Fruit fly (Drosophila melanogaster) whole organism, embryonic: ENCODE measurements around the gene uif.

Experiments
- Aef1 ChIP-seq: fragments of 200-800 bp; sonication (Bioruptor generic); IDR thresholded peaks from 3 replicates; pipeline ENCODE4 v1.3.6; 2022; ENCODE audit warnings: missing biosample characterization, missing genetic modification characterization
- Antp ChIP-seq: fragments of 200-800 bp; sonication (Bioruptor generic); optimal IDR thresholded peaks from 3 replicates; lab custom pipeline; 2016; ENCODE audit warnings: missing biosample characterization, missing genetic modification characterization
- CG10321 ChIP-seq: fragments of 200-800 bp; sonication (Bioruptor generic); IDR thresholded peaks from 2 replicates; pipeline ENCODE4 v1.3.6; 2022; ENCODE audit warnings: missing biosample characterization, missing genetic modification characterization
- CG10654 ChIP-seq: fragments of 200-800 bp; sonication (Bioruptor generic); optimal IDR thresholded peaks from 2 replicates; lab custom pipeline; 2016; ENCODE audit warnings: missing biosample characterization, missing genetic modification characterization
- CG11560 ChIP-seq: fragments of 200-800 bp; sonication (Bioruptor generic); IDR thresholded peaks from 3 replicates; pipeline ENCODE4 v1.3.6; 2022; ENCODE audit warnings: missing biosample characterization, missing genetic modification characterization
- CG13296 ChIP-seq: fragments of 200-800 bp; sonication (Bioruptor generic); optimal IDR thresholded peaks from 3 replicates; lab custom pipeline; 2018; ENCODE audit warnings: missing biosample characterization, mild to moderate bottlenecking, missing genetic modification characterization
- CG13424 ChIP-seq: fragments of 200-800 bp; sonication (Bioruptor generic); optimal IDR thresholded peaks from 2 replicates; lab custom pipeline; 2019; ENCODE audit warnings: missing biosample characterization, mild to moderate bottlenecking, missing genetic modification characterization, moderate library complexity
- CG14050 ChIP-seq: fragments of 200-800 bp; sonication (Bioruptor generic); IDR thresholded peaks from 3 replicates; pipeline ENCODE4 v1.3.6; 2022; ENCODE audit warnings: missing biosample characterization, missing genetic modification characterization
- CG17361 ChIP-seq: fragments of 200-800 bp; sonication (Bioruptor generic); IDR thresholded peaks from 3 replicates; pipeline ENCODE4 v1.3.6; 2022; ENCODE audit warnings: missing biosample characterization, missing genetic modification characterization
- CG18599 ChIP-seq: fragments of 200-800 bp; sonication (Bioruptor generic); optimal IDR thresholded peaks from 3 replicates; lab custom pipeline; 2017; ENCODE audit warnings: missing biosample characterization, missing genetic modification characterization, mild to moderate bottlenecking, moderate library complexity, missing genetic modification reagents
- CG2678 ChIP-seq: fragments of 200-800 bp; sonication (Bioruptor generic); optimal IDR thresholded peaks from 3 replicates; lab custom pipeline; 2019; ENCODE audit warnings: missing biosample characterization, mild to moderate bottlenecking, missing genetic modification characterization, moderate library complexity
- CG32767 ChIP-seq: fragments of 200-800 bp; sonication (Bioruptor generic); IDR thresholded peaks from 2 replicates; pipeline ENCODE4 v1.3.6; 2022; ENCODE audit warnings: missing biosample characterization, missing genetic modification characterization
- CG32772 ChIP-seq: fragments of 200-800 bp; sonication (Bioruptor generic); IDR thresholded peaks from 2 replicates; pipeline ENCODE4 v1.3.6; 2022; ENCODE audit warnings: missing biosample characterization, missing genetic modification characterization
- CG34422 ChIP-seq: fragments of 200-800 bp; sonication (Bioruptor generic); IDR thresholded peaks from 3 replicates; pipeline ENCODE4 v1.3.6; 2022; ENCODE audit warnings: missing biosample characterization, missing genetic modification characterization
- CG3726 ChIP-seq: fragments of 200-800 bp; sonication (Bioruptor generic); IDR thresholded peaks from 3 replicates; pipeline ENCODE4, ENCODE4 v1.3.6; 2022; ENCODE audit warnings: missing biosample characterization, missing genetic modification characterization
- CG6854 ChIP-seq: fragments of 200-800 bp; sonication (Bioruptor generic); optimal IDR thresholded peaks from 3 replicates; lab custom pipeline; 2017; ENCODE audit warnings: missing biosample characterization, mild to moderate bottlenecking, missing genetic modification characterization
- CG7271 ChIP-seq: fragments of 200-800 bp; sonication (Bioruptor generic); optimal IDR thresholded peaks from 2 replicates; lab custom pipeline; 2018; ENCODE audit warnings: missing biosample characterization, mild to moderate bottlenecking, missing genetic modification characterization, moderate library complexity
- CG8765 ChIP-seq: fragments of 200-800 bp; sonication (Bioruptor generic); IDR thresholded peaks from 2 replicates; pipeline ENCODE4 v1.3.6; 2022; ENCODE audit warnings: missing biosample characterization, missing genetic modification characterization
- CrebB ChIP-seq: fragments of 200-800 bp; sonication (Bioruptor generic); optimal IDR thresholded peaks from 3 replicates; lab custom pipeline; 2018; ENCODE audit warnings: missing biosample characterization, mild to moderate bottlenecking, missing genetic modification characterization
- Dek ChIP-seq: fragments of 200-800 bp; sonication (Bioruptor generic); optimal IDR thresholded peaks from 3 replicates; lab custom pipeline; 2019; ENCODE audit warnings: missing biosample characterization, mild to moderate bottlenecking, missing genetic modification characterization, moderate library complexity
- Doc2 ChIP-seq: fragments of 200-800 bp; sonication (Bioruptor generic); IDR thresholded peaks from 2 replicates; pipeline ENCODE4 v1.3.6; 2022; ENCODE audit warnings: missing biosample characterization, missing genetic modification characterization
- Dp ChIP-seq: fragments of 200-800 bp; sonication (Bioruptor generic); optimal IDR thresholded peaks from 2 replicates; lab custom pipeline; 2018; ENCODE audit warnings: missing biosample characterization, mild to moderate bottlenecking, missing genetic modification characterization, moderate library complexity
- Fer1 ChIP-seq: fragments of 200-800 bp; sonication (Bioruptor generic); optimal IDR thresholded peaks from 2 replicates; lab custom pipeline; 2017; ENCODE audit warnings: missing biosample characterization, mild to moderate bottlenecking, missing genetic modification characterization
- Fer3 ChIP-seq: fragments of 200-800 bp; sonication (Bioruptor generic); optimal IDR thresholded peaks from 2 replicates; lab custom pipeline; 2018; ENCODE audit warnings: missing biosample characterization, mild to moderate bottlenecking, missing genetic modification characterization, moderate library complexity
- GATAe ChIP-seq: fragments of 200-800 bp; sonication (Bioruptor generic); conservative IDR thresholded peaks from 2 replicates; pipeline ENCODE4 v1.3.6; 2022; ENCODE audit warnings: missing biosample characterization, missing genetic modification characterization
- Gsc ChIP-seq: fragments of 200-800 bp; sonication (Bioruptor generic); IDR thresholded peaks from 2 replicates; pipeline ENCODE4 v1.3.6; 2022; ENCODE audit warnings: missing biosample characterization, missing genetic modification characterization
- H2.0 ChIP-seq: fragments of 200-800 bp; sonication (Bioruptor generic); IDR thresholded peaks from 2 replicates; pipeline ENCODE4 v1.3.6; 2022; ENCODE audit warnings: missing biosample characterization, missing genetic modification characterization
- HLH4C ChIP-seq: fragments of 200-800 bp; sonication (Bioruptor generic); IDR thresholded peaks from 3 replicates; pipeline ENCODE4 v1.3.6; 2022; ENCODE audit warnings: missing biosample characterization, missing genetic modification characterization; ENCODE audit not compliant: partially characterized antibody
- HLHmδ ChIP-seq: fragments of 200-800 bp; sonication (Bioruptor generic); optimal IDR thresholded peaks from 2 replicates; lab custom pipeline; 2018; ENCODE audit warnings: missing biosample characterization, mild to moderate bottlenecking, missing genetic modification characterization, moderate library complexity
- Nf-YC ChIP-seq: fragments of 200-800 bp; optimal IDR thresholded peaks from 3 replicates; lab custom pipeline; 2019; ENCODE audit warnings: missing biosample characterization, mild to moderate bottlenecking, missing genetic modification characterization, moderate library complexity
- Poxn ChIP-seq: fragments of 200-800 bp; sonication (Bioruptor generic); IDR thresholded peaks from 2 replicates; pipeline ENCODE4 v1.3.6; 2022; ENCODE audit warnings: missing biosample characterization, missing genetic modification characterization
- Spps ChIP-seq: fragments of 200-800 bp; sonication (Bioruptor generic); optimal IDR thresholded peaks from 2 replicates; lab custom pipeline; 2018; ENCODE audit warnings: missing biosample characterization, mild to moderate bottlenecking, missing genetic modification characterization
- bsh ChIP-seq, 2 experiments: fragments of 200-800 bp; sonication (Bioruptor generic); optimal IDR thresholded peaks; 2 replicates each; lab custom pipeline; 2017 to 2018; ENCODE audit warnings: mild to moderate bottlenecking in 2 of 2, missing biosample characterization in 2 of 2, missing genetic modification characterization in 2 of 2, moderate library complexity in 1 of 2
- cwo ChIP-seq: fragments of 200-800 bp; sonication (Bioruptor generic); optimal IDR thresholded peaks from 3 replicates; lab custom pipeline; 2017; ENCODE audit warnings: missing biosample characterization, missing genetic modification characterization, mild to moderate bottlenecking, moderate library complexity, missing genetic modification reagents
- disco-r ChIP-seq: fragments of 200-800 bp; sonication (Bioruptor generic); optimal IDR thresholded peaks from 2 replicates; lab custom pipeline; 2016; ENCODE audit warnings: missing biosample characterization, missing genetic modification characterization
- emc ChIP-seq: fragments of 200-800 bp; sonication (Bioruptor generic); optimal IDR thresholded peaks from 2 replicates; lab custom pipeline; 2016; ENCODE audit warnings: missing biosample characterization, missing genetic modification characterization
- grn ChIP-seq: fragments of 200-800 bp; sonication (Bioruptor generic); optimal IDR thresholded peaks from 3 replicates; lab custom pipeline; 2017; ENCODE audit warnings: missing biosample characterization, missing genetic modification characterization
- kah ChIP-seq: fragments of 200-800 bp; sonication (Bioruptor generic); optimal IDR thresholded peaks from 2 replicates; lab custom pipeline; 2018; ENCODE audit warnings: missing biosample characterization, mild to moderate bottlenecking, missing genetic modification characterization
- kay ChIP-seq: fragments of 200-800 bp; sonication (Bioruptor generic); optimal IDR thresholded peaks from 2 replicates; lab custom pipeline; 2016; ENCODE audit warnings: missing biosample characterization, missing genetic modification characterization
- knrl ChIP-seq: fragments of 200-800 bp; sonication (Bioruptor generic); IDR thresholded peaks from 3 replicates; pipeline ENCODE4 v1.3.6; 2022; ENCODE audit warnings: missing biosample characterization, missing genetic modification characterization; ENCODE audit not compliant: partially characterized antibody
- luna ChIP-seq: fragments of 200-800 bp; sonication (Bioruptor generic); optimal IDR thresholded peaks from 2 replicates; lab custom pipeline; 2016; ENCODE audit warnings: missing biosample characterization, missing genetic modification characterization
- mam ChIP-seq: fragments of 200-800 bp; sonication (Bioruptor generic); optimal IDR thresholded peaks from 3 replicates; lab custom pipeline; 2016; ENCODE audit warnings: missing biosample characterization, missing genetic modification characterization
- nerfin-2 ChIP-seq: fragments of 200-800 bp; sonication (Bioruptor generic); IDR thresholded peaks from 2 replicates; pipeline ENCODE4 v1.3.6; 2022; ENCODE audit warnings: missing biosample characterization, missing genetic modification characterization; ENCODE audit not compliant: partially characterized antibody
- odd ChIP-seq: fragments of 200-800 bp; sonication (Bioruptor generic); optimal IDR thresholded peaks from 2 replicates; lab custom pipeline; 2017; ENCODE audit warnings: missing biosample characterization, mild to moderate bottlenecking, missing genetic modification characterization
- pum ChIP-seq: fragments of 200-800 bp; sonication (Bioruptor generic); optimal IDR thresholded peaks from 2 replicates; lab custom pipeline; 2016; ENCODE audit warnings: missing biosample characterization, missing genetic modification characterization
- ranshi ChIP-seq: fragments of 200-800 bp; sonication (Bioruptor generic); IDR thresholded peaks from 2 replicates; pipeline ENCODE4 v1.3.6; 2022; ENCODE audit warnings: missing biosample characterization, missing genetic modification characterization
- ssp ChIP-seq: fragments of 200-800 bp; sonication (Bioruptor generic); IDR thresholded peaks from 2 replicates; pipeline ENCODE4 v1.3.6; 2022; ENCODE audit warnings: missing biosample characterization, missing genetic modification characterization
- stwl ChIP-seq: fragments of 200-800 bp; sonication (Bioruptor generic); optimal IDR thresholded peaks from 3 replicates; lab custom pipeline; 2018; ENCODE audit warnings: missing biosample characterization, mild to moderate bottlenecking, missing genetic modification characterization, moderate library complexity
- tx ChIP-seq: fragments of 200-800 bp; sonication (Bioruptor generic); optimal IDR thresholded peaks from 2 replicates; lab custom pipeline; 2016; ENCODE audit warnings: missing biosample characterization, missing genetic modification characterization
- vfl ChIP-seq: fragments of 200-800 bp; sonication (Bioruptor generic); optimal IDR thresholded peaks from 2 replicates; lab custom pipeline; 2016; ENCODE audit warnings: missing biosample characterization, missing genetic modification characterization
- vnd ChIP-seq: fragments of 200-800 bp; sonication (Bioruptor generic); IDR thresholded peaks from 3 replicates; pipeline ENCODE4 v1.3.6; 2022; ENCODE audit warnings: missing biosample characterization, missing genetic modification characterization; ENCODE audit not compliant: partially characterized antibody

Gene uif

DNA sequence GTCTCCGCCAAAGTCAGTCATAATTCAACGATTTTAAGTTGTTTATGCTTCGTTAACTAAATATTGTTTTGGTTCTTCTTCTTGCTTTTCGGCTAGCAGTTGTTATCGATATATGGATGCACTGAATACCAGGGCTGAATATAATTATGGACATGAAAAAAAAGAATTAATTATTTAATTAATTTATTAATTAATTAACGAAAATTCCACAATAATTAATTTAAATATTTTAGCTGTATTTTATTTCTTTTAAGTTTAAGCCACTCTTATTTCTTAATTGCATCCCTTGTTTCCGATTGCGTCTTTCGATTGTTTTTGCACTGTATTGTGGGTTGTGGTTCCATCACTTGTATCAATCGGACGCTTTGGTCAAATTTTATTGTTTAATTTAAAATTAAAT is 60.1 kb downstream of the uif start, which contains the start of the genes Gas41 and SA1 (continued):
- TF ChIP-seq GATAe (no peak; the same call in 1 of the 2 replicates), Nf-YC (tag; lab: Kevin White, UChicago) (no peak), CG6854 (GFP tag; lab: Kevin White, UChicago) (no peak), CG8765 (peak; percentile 67), emc (no peak), CG10321 (GFP tag; lab: Robert Waterston, UW) (0 out of 2 replicates have a peak, but pooled peaks have one; percentile 24), bsh (GFP tag; optimal IDR thresholded peaks at IDR 0.05; lab: Kevin White, UChicago) (peak in 1 of 2 experiments; percentile 22), stwl (tag; lab: Kevin White, UChicago) (peak; percentile 92), CG17361 (peak; percentile 95), Fer1 (GFP tag; lab: Kevin White, UChicago) (peak; percentile 88), knrl (peak; percentile 84), vfl (GFP tag; lab: Kevin White, UChicago) (peak; percentile 72), Fer3 (peak; percentile 92), vnd (GFP tag; lab: Robert Waterston, UW) (peak; percentile 76), CG14050 (peak; percentile 38; the same call in 2 of the 3 replicates), CG32772 (GFP tag; lab: Robert Waterston, UW) (peak; percentile 94), mam (GFP tag; lab: Kevin White, UChicago) (peak; percentile 52), Poxn (no peak), CG18599 (GFP tag; lab: Kevin White, UChicago) (peak; percentile 91), CG2678 (tag; lab: Kevin White, UChicago) (peak; percentile 92), CG3726 (GFP tag; lab: Robert Waterston, UW) (peak; percentile 47; the same call in 1 of the 3 replicates), Spps (tag; lab: Kevin White, UChicago) (peak; percentile 87), ranshi (GFP tag; lab: Robert Waterston, UW) (no peak), odd (GFP tag; lab: Kevin White, UChicago) (no peak), kay (peak; percentile 67), CG10654 (GFP tag; lab: Kevin White, UChicago) (peak; percentile 78), ssp (GFP tag; lab: Robert Waterston, UW) (no peak), tx (peak; percentile 46), CrebB (tag; lab: Kevin White, UChicago) (peak; percentile 79), Dp (GFP tag; lab: Kevin White, UChicago) (peak; percentile 42), Dek (tag; lab: Kevin White, UChicago) (peak; percentile 93), CG34422 (GFP tag; lab: Robert Waterston, UW) (peak; percentile 95), H2.0 (GFP tag; lab: Robert Waterston, UW) (no peak), CG13424 (tag; lab: Kevin White, UChicago) (peak; percentile 96), luna (no peak), Gsc (GFP tag; lab: Robert Waterston, UW) (no peak), pum (peak; percentile 67), HLHmδ (no peak), HLH4C (peak; percentile 70), Aef1 (no peak), Doc2 (GFP tag; lab: Robert Waterston, UW) (no peak), Antp (GFP tag; lab: Kevin White, UChicago) (peak; percentile 18), cwo (GFP tag; lab: Kevin White, UChicago) (peak; percentile 72), kah (peak; percentile 54), CG13296 (GFP tag; lab: Kevin White, UChicago) (peak; percentile 88), CG11560 (no peak), disco-r (GFP tag; lab: Kevin White, UChicago) (peak; percentile 30), grn (GFP tag; lab: Kevin White, UChicago) (no peak), CG7271 (tag; lab: Kevin White, UChicago) (peak; percentile 93), CG32767 (peak; percentile 70; the same call in 1 of the 2 replicates), nerfin-2 (no peak)
